Worm (Caenorhabditis elegans) whole organism, early embryonic: ENCODE measurements around the gene Y39B6A.29.

ENCODE experiments used
- ceh-13 ChIP-seq: fragments of 200-800 bp; sonication (Bioruptor generic); optimal IDR thresholded peaks from 2 replicates; lab custom pipeline; 2018; ENCODE audit warnings: mild to moderate bottlenecking, missing genetic modification characterization, missing compliant biosample characterization
- ets-7 ChIP-seq: sonication (generic microtip); optimal IDR thresholded peaks from 2 replicates; lab custom pipeline; 2016; ENCODE audit warnings: missing genotype, missing genetic modification characterization, missing compliant biosample characterization
- hmbx-1 ChIP-seq: sonication (generic microtip); optimal IDR thresholded peaks from 2 replicates; lab custom pipeline; 2016; ENCODE audit warnings: mild to moderate bottlenecking, missing genetic modification characterization, missing compliant biosample characterization
- hnd-1 ChIP-seq: sonication (generic microtip); optimal IDR thresholded peaks from 2 replicates; lab custom pipeline; 2016; ENCODE audit warnings: missing genetic modification characterization, missing compliant biosample characterization
- tbx-11 ChIP-seq: fragments of 200-800 bp; sonication (Bioruptor generic); IDR thresholded peaks from 2 replicates; pipeline ENCODE4 v1.3.6; 2022; ENCODE audit warnings: missing genetic modification characterization, missing compliant biosample characterization

ce11 chrV:18977876-18978275 is 46.7 kb downstream of the Y39B6A.29 start, which contains the start of gene Y39B6A.41:
- TF ChIP-seq hnd-1 (tag; lab: Kevin White, UChicago) (no peak), ets-7 (tag; lab: Kevin White, UChicago) (no peak), hmbx-1 (tag; lab: Kevin White, UChicago) (no peak), tbx-11 (GFP tag; lab: Robert Waterston, UW) (no peak), ceh-13 (GFP tag; lab: Kevin White, UChicago) (no peak)
